Worm (Caenorhabditis elegans) whole organism, L1 larva: Measurements from ENCODE around the gene Y37D8A.8.

Experiments used
- C16A3.4 ChIP-seq: fragments of 150-350 bp; optimal IDR thresholded peaks from 2 replicates; lab custom pipeline; 2014; ENCODE audit warnings: missing biosample characterization, missing genetic modification characterization
- alr-1 ChIP-seq: fragments of 200-800 bp; sonication (Bioruptor generic); optimal IDR thresholded peaks from 2 replicates; lab custom pipeline; 2018; ENCODE audit warnings: borderline replicate concordance, mild to moderate bottlenecking, missing genetic modification characterization, missing compliant biosample characterization
- ama-1 ChIP-seq: fragments of 150-350 bp; optimal IDR thresholded peaks from 2 replicates; lab custom pipeline; 2014
- ceh-63 ChIP-seq: fragments of 200-800 bp; sonication (Bioruptor generic); optimal IDR thresholded peaks from 2 replicates; lab custom pipeline; 2018; ENCODE audit warnings: mild to moderate bottlenecking, missing genetic modification characterization, missing compliant biosample characterization
- ceh-8 ChIP-seq: fragments of 200-800 bp; sonication (Bioruptor generic); optimal IDR thresholded peaks from 2 replicates; lab custom pipeline; 2018; ENCODE audit warnings: mild to moderate bottlenecking, missing genetic modification characterization, moderate library complexity, missing compliant biosample characterization
- ceh-88 ChIP-seq: fragments of 200-800 bp; sonication (Bioruptor generic); IDR thresholded peaks from 2 replicates; pipeline ENCODE4 v1.3.6; 2022; ENCODE audit warnings: missing genetic modification characterization, missing compliant biosample characterization
- dpl-1 ChIP-seq, 3 experiments: fragments of 150-350 bp in 2 of 3; sonication (generic microtip) in 1 of 3; optimal IDR thresholded peaks; 2 replicates each; lab custom pipeline; 2014 to 2017; ENCODE audit warnings: missing biosample characterization in 3 of 3, missing genetic modification characterization in 3 of 3, missing genetic modification reagents in 3 of 3
- efl-1 ChIP-seq, 4 experiments: fragments of 150-350 bp; optimal IDR thresholded peaks in 3 of 4; peaks in 1 of 4; 1 replicate in 1 of 4; 2 replicates in 3 of 4; lab custom pipeline; 2014; ENCODE audit warnings: missing biosample characterization in 2 of 4, missing genetic modification characterization in 2 of 4, missing genetic modification reagents in 2 of 4
- egl-27 ChIP-seq, 2 experiments: fragments of 150-350 bp in 1 of 2; sonication (generic microtip); optimal IDR thresholded peaks; 3 replicates each; lab custom pipeline; 2017 to 2018; ENCODE audit warnings: missing biosample characterization in 2 of 2, missing genetic modification characterization in 2 of 2, missing genetic modification reagents in 2 of 2
- elt-2 ChIP-seq: sonication (generic microtip); optimal IDR thresholded peaks from 2 replicates; lab custom pipeline; 2016; ENCODE audit warnings: missing genetic modification characterization, mild to moderate bottlenecking, inconsistent platforms, missing compliant biosample characterization, missing genetic modification reagents
- fkh-8 ChIP-seq: sonication (generic microtip); optimal IDR thresholded peaks from 2 replicates; lab custom pipeline; 2016; ENCODE audit warnings: mild to moderate bottlenecking, missing genetic modification characterization, missing compliant biosample characterization
- fos-1 ChIP-seq: fragments of 150-350 bp; optimal IDR thresholded peaks from 2 replicates; lab custom pipeline; 2014; ENCODE audit warnings: missing biosample characterization, missing genetic modification characterization
- grh-1 ChIP-seq: fragments of 200-800 bp; sonication (Bioruptor generic); IDR thresholded peaks from 2 replicates; pipeline ENCODE4 v1.3.6; 2022; ENCODE audit warnings: missing genetic modification reagents, missing genetic modification characterization, missing compliant biosample characterization
- hlh-17 ChIP-seq: fragments of 200-800 bp; sonication (Bioruptor generic); optimal IDR thresholded peaks from 2 replicates; lab custom pipeline; 2018; ENCODE audit warnings: missing genetic modification characterization, mild to moderate bottlenecking, missing compliant biosample characterization, moderate library complexity, borderline replicate concordance
- hpl-2 ChIP-seq: fragments of 150-350 bp; optimal IDR thresholded peaks from 2 replicates; lab custom pipeline; 2014; ENCODE audit warnings: missing biosample characterization, missing genetic modification reagents, missing genetic modification characterization
- lin-13 ChIP-seq: fragments of 150-350 bp; optimal IDR thresholded peaks from 2 replicates; lab custom pipeline; 2014; ENCODE audit warnings: missing biosample characterization, missing genetic modification reagents, missing genetic modification characterization
- lin-35 ChIP-seq, 2 experiments: fragments of 150-350 bp; optimal IDR thresholded peaks; 2 replicates each; lab custom pipeline; 2014; ENCODE audit warnings: missing biosample characterization in 2 of 2, missing genetic modification characterization in 2 of 2, missing genetic modification reagents in 2 of 2
- lin-39 ChIP-seq: fragments of 150-350 bp; optimal IDR thresholded peaks from 2 replicates; lab custom pipeline; 2014; ENCODE audit warnings: missing biosample characterization, missing genetic modification reagents, missing genetic modification characterization
- lir-3 ChIP-seq: sonication (generic microtip); optimal IDR thresholded peaks from 2 replicates; lab custom pipeline; 2016; ENCODE audit warnings: mild to moderate bottlenecking, missing genetic modification characterization, moderate library complexity, missing compliant biosample characterization; ENCODE audit not compliant: poor library complexity
- lsy-2 ChIP-seq, 2 experiments: fragments of 150-350 bp; optimal IDR thresholded peaks; 2 replicates each; lab custom pipeline; 2014; ENCODE audit warnings: missing biosample characterization in 2 of 2, missing genetic modification characterization in 2 of 2
- mef-2 ChIP-seq: fragments of 150-350 bp; optimal IDR thresholded peaks from 2 replicates; lab custom pipeline; 2014; ENCODE audit warnings: missing biosample characterization, missing genetic modification characterization
- nhr-11 ChIP-seq: fragments of 150-350 bp; optimal IDR thresholded peaks from 2 replicates; lab custom pipeline; 2014; ENCODE audit warnings: missing biosample characterization, missing genetic modification characterization
- nhr-19 ChIP-seq: fragments of 200-800 bp; sonication (Bioruptor generic); conservative IDR thresholded peaks from 2 replicates; pipeline ENCODE4 v1.3.6; 2022; ENCODE audit warnings: missing genetic modification characterization, missing compliant biosample characterization
- nhr-20 ChIP-seq: sonication (generic microtip); optimal IDR thresholded peaks from 2 replicates; lab custom pipeline; 2016; ENCODE audit warnings: mild to moderate bottlenecking, missing genetic modification characterization, missing compliant biosample characterization
- nhr-47 ChIP-seq: sonication (generic microtip); optimal IDR thresholded peaks from 2 replicates; lab custom pipeline; 2016; ENCODE audit warnings: mild to moderate bottlenecking, missing genetic modification characterization, moderate library complexity, missing compliant biosample characterization
- nhr-71 ChIP-seq: sonication (generic microtip); optimal IDR thresholded peaks from 2 replicates; lab custom pipeline; 2016; ENCODE audit warnings: mild to moderate bottlenecking, missing genetic modification characterization, moderate library complexity, missing compliant biosample characterization
- nhr-77 ChIP-seq: fragments of 150-350 bp; optimal IDR thresholded peaks from 2 replicates; lab custom pipeline; 2014; ENCODE audit warnings: missing biosample characterization, missing genetic modification characterization
- nhr-85 ChIP-seq: sonication (generic microtip); peaks from one replicate; lab custom pipeline; 2016; ENCODE audit warnings: missing genetic modification characterization, inconsistent platforms, missing compliant biosample characterization
- nhr-90 ChIP-seq: sonication (generic microtip); optimal IDR thresholded peaks from 2 replicates; lab custom pipeline; 2016; ENCODE audit warnings: mild to moderate bottlenecking, missing genetic modification characterization, missing compliant biosample characterization; ENCODE audit not compliant: poor library complexity
- rnt-1 ChIP-seq: sonication (generic microtip); optimal IDR thresholded peaks from 2 replicates; lab custom pipeline; 2016; ENCODE audit warnings: mild to moderate bottlenecking, missing genetic modification characterization, moderate library complexity, missing compliant biosample characterization
- skn-1 ChIP-seq: fragments of 150-350 bp; optimal IDR thresholded peaks from 2 replicates; lab custom pipeline; 2014; ENCODE audit warnings: missing biosample characterization, missing genetic modification characterization
- snpc-4 ChIP-seq: fragments of 150-350 bp; optimal IDR thresholded peaks from 2 replicates; lab custom pipeline; 2014; ENCODE audit warnings: missing biosample characterization, missing genetic modification characterization
- snu-23 ChIP-seq: sonication (generic microtip); optimal IDR thresholded peaks from 2 replicates; lab custom pipeline; 2016; ENCODE audit warnings: missing genetic modification characterization, missing compliant biosample characterization
- sox-4 ChIP-seq: sonication (generic microtip); optimal IDR thresholded peaks from 2 replicates; lab custom pipeline; 2016; ENCODE audit warnings: missing genetic modification characterization, missing compliant biosample characterization
- swsn-7 ChIP-seq: sonication (generic microtip); optimal IDR thresholded peaks from 2 replicates; lab custom pipeline; 2016; ENCODE audit warnings: missing genetic modification characterization, missing compliant biosample characterization
- tbx-2 ChIP-seq: sonication (generic microtip); optimal IDR thresholded peaks from 2 replicates; lab custom pipeline; 2016; ENCODE audit warnings: missing genetic modification characterization, missing compliant biosample characterization
- unc-130 ChIP-seq: fragments of 150-350 bp; optimal IDR thresholded peaks from 2 replicates; lab custom pipeline; 2017; ENCODE audit warnings: missing biosample characterization, missing genetic modification characterization, inconsistent platforms
- unc-30 ChIP-seq: sonication (generic microtip); optimal IDR thresholded peaks from 2 replicates; lab custom pipeline; 2017; ENCODE audit warnings: missing biosample characterization, missing genetic modification characterization
- unc-86 ChIP-seq: sonication (generic microtip); optimal IDR thresholded peaks from 2 replicates; lab custom pipeline; 2016; ENCODE audit warnings: missing genetic modification characterization, missing compliant biosample characterization
- zag-1 ChIP-seq: fragments of 150-350 bp; optimal IDR thresholded peaks from 2 replicates; lab custom pipeline; 2014; ENCODE audit warnings: missing biosample characterization, missing genetic modification characterization
- zip-4 ChIP-seq: fragments of 200-800 bp; sonication (Bioruptor generic); optimal IDR thresholded peaks from 2 replicates; lab custom pipeline; 2018; ENCODE audit warnings: mild to moderate bottlenecking, missing genetic modification characterization, moderate library complexity, missing compliant biosample characterization
- ztf-11 ChIP-seq, 2 experiments: sonication (generic microtip); optimal IDR thresholded peaks; 2 replicates each; lab custom pipeline; 2016 to 2017; ENCODE audit warnings: missing genetic modification characterization in 2 of 2, missing biosample characterization in 1 of 2, missing compliant biosample characterization in 1 of 2
- ztf-4 ChIP-seq: fragments of 150-350 bp; optimal IDR thresholded peaks from 2 replicates; lab custom pipeline; 2014; ENCODE audit warnings: missing biosample characterization, missing genetic modification characterization

The Y37D8A.8 gene

DNA sequence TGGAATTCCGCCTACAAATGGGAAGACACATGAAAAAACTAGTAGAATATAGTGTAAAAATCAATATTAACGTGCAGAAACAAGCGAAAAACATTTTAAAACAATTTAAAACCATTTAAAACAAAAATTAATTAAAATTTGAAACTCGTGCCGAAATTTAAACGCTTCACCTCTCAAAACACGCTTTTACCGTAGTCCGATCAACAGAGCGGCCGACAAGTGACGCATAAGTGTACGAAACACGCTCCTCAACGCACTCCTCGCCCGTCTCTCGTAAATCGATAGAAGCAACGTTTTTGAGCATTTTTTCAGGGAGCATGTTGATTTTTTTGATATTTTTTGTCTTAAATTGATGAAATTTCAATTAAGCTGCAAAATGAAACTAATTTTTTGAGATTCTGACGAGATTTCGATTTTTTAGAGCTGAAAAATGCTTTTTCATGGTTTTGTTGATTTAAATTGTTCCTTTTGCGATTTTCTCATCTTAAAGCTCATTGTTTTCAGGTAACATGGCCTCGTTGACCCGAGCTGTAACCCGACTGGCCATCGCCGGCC lies 40.3 kb downstream of the Y37D8A.8 start, which contains the start of gene cox-5A (continued):
- peak; percentile 94 for TF ChIP-seq lir-3 (tag; lab: Kevin White, UChicago)
- TF ChIP-seq mef-2 (tag; lab: Kevin White, UChicago) = peak; percentile 95
- peak in 1 of 2 experiments; percentile 98 for TF ChIP-seq ztf-11 (tag; optimal IDR thresholded peaks at IDR 0.05; lab: Kevin White, UChicago)
- TF ChIP-seq fos-1 (tag; lab: Kevin White, UChicago) = peak; percentile 99
- peak; percentile 100 for TF ChIP-seq lin-35 (GFP tag; optimal IDR thresholded peaks at IDR 0.05; lab: Kevin White, UChicago)
- TF ChIP-seq egl-27 (tag; optimal IDR thresholded peaks at IDR 0.05; lab: Kevin White, UChicago) = peak; percentile 60 to 73
- peak; percentile 100 for TF ChIP-seq dpl-1 (GFP tag; optimal IDR thresholded peaks at IDR 0.05; lab: Kevin White, UChicago)
- peak; percentile 98 for TF ChIP-seq lin-39

DNA sequence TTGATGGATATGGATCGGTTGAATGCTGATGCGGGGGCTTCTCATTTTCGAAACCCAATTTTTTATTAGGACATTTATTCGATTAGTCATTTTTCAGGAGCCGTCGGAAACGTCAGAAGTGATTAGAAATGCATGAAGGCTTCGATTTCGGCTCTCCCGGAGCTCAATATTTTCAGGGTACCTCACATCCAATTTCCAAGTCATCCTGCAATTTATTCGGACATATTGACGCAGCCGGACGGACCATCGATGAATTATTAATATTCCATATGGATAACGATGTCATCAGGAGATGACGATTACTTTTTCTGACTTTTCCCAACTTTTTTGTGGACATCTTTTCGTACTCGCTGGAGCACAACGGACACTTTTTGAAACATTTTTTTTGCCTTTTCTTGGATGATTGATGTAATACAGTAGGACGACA lies 41.9 kb downstream of the Y37D8A.8 start:
- peak; percentile 48 for TF ChIP-seq nhr-47 (tag; lab: Kevin White, UChicago)
- TF ChIP-seq tbx-2 = peak; percentile 19
- peak; percentile 22 for TF ChIP-seq zip-4 (GFP tag; lab: Kevin White, UChicago)
- peak; percentile 78 for TF ChIP-seq nhr-85
- TF ChIP-seq fos-1 (tag; lab: Kevin White, UChicago) = peak; percentile 46
- TF ChIP-seq nhr-71 (tag; lab: Kevin White, UChicago) = peak; percentile 62
- TF ChIP-seq snpc-4 (tag; lab: Kevin White, UChicago) = no peak
- TF ChIP-seq snu-23 (GFP tag; lab: Kevin White, UChicago) = peak; percentile 28
- peak; percentile 30 for TF ChIP-seq lin-13 (GFP tag; lab: Kevin White, UChicago)
- peak; percentile 16 for TF ChIP-seq nhr-20 (tag; lab: Kevin White, UChicago)
- TF ChIP-seq lsy-2 (tag; optimal IDR thresholded peaks at IDR 0.05; lab: Kevin White, UChicago) = peak; percentile 2 to 66
- TF ChIP-seq hpl-2 (GFP tag; lab: Kevin White, UChicago) = no peak
- TF ChIP-seq unc-86 = peak; percentile 19
- TF ChIP-seq nhr-19 (GFP tag; lab: Robert Waterston, UW) = peak; percentile 22; the same call in 1 of the 2 replicates
- peak; percentile 69 for TF ChIP-seq nhr-90 (tag; lab: Kevin White, UChicago)
- no peak for TF ChIP-seq unc-30
- TF ChIP-seq elt-2 (tag; lab: Kevin White, UChicago) = no peak
- TF ChIP-seq swsn-7 = peak; percentile 38
- TF ChIP-seq efl-1 (optimal IDR thresholded peaks at IDR 0.05; lab: Kevin White, UChicago) = peak; percentile 23 to 33
- TF ChIP-seq efl-1 (GFP tag; optimal IDR thresholded peaks at IDR 0.05 in 1 of 2; lab: Kevin White, UChicago) = peak in 1 of 2 experiments; percentile 34
- TF ChIP-seq ceh-63 (GFP tag; lab: Kevin White, UChicago) = no peak
- peak; percentile 70 for TF ChIP-seq ama-1 (lab: Kevin White, UChicago)
- TF ChIP-seq sox-4 (tag; lab: Kevin White, UChicago) = no peak
- peak in 1 of 2 experiments; percentile 28 for TF ChIP-seq lin-35 (GFP tag; optimal IDR thresholded peaks at IDR 0.05; lab: Kevin White, UChicago)
- peak; percentile 2 for TF ChIP-seq rnt-1 (tag; lab: Kevin White, UChicago)

- TF ChIP-seq snpc-4 (tag; lab: Kevin White, UChicago) (no peak), hlh-17 (GFP tag; lab: Kevin White, UChicago) (no peak), fkh-8 (no peak), unc-130 (no peak), alr-1 (no peak), nhr-90 (tag; lab: Kevin White, UChicago) (no peak), grh-1 (GFP tag; lab: Robert Waterston, UW) (no peak), lsy-2 (tag; optimal IDR thresholded peaks at IDR 0.05; lab: Kevin White, UChicago) (no peak), ztf-4 (tag; lab: Kevin White, UChicago) (no peak), zag-1 (tag; lab: Kevin White, UChicago) (no peak), C16A3.4 (tag; lab: Kevin White, UChicago) (no peak), nhr-11 (tag; lab: Kevin White, UChicago) (no peak), ceh-8 (GFP tag; lab: Kevin White, UChicago) (no peak), unc-86 (no peak), skn-1 (tag; lab: Kevin White, UChicago) (no peak), lir-3 (tag; lab: Kevin White, UChicago) (no peak), ceh-88 (no peak), nhr-77 (tag; lab: Kevin White, UChicago) (no peak)
Observed at ce11 chrIII:12907218-12907617, 42.5 kb downstream of the Y37D8A.8 start.
